Worm (Caenorhabditis elegans) whole organism, L1 larva: ENCODE results near the gene F13H8.11.

Experiments used
- C04F5.9 ChIP-seq: sonication (generic microtip); optimal IDR thresholded peaks from 2 replicates; lab custom pipeline; 2016; ENCODE audit warnings: missing genetic modification characterization, missing compliant biosample characterization
- C34B4.2 ChIP-seq: sonication (generic microtip); optimal IDR thresholded peaks from 2 replicates; lab custom pipeline; 2017; ENCODE audit warnings: mild to moderate bottlenecking, missing genetic modification characterization, missing compliant biosample characterization
- F16B12.6 ChIP-seq: fragments of 150-350 bp; optimal IDR thresholded peaks from 2 replicates; lab custom pipeline; 2014; ENCODE audit warnings: missing biosample characterization, missing genetic modification characterization
- aha-1 ChIP-seq: fragments of 150-350 bp; optimal IDR thresholded peaks from 2 replicates; lab custom pipeline; 2014; ENCODE audit warnings: missing biosample characterization, missing genetic modification characterization
- alr-1 ChIP-seq: fragments of 200-800 bp; sonication (Bioruptor generic); optimal IDR thresholded peaks from 2 replicates; lab custom pipeline; 2018; ENCODE audit warnings: borderline replicate concordance, mild to moderate bottlenecking, missing genetic modification characterization, missing compliant biosample characterization
- ama-1 ChIP-seq: fragments of 150-350 bp; optimal IDR thresholded peaks from 2 replicates; lab custom pipeline; 2014
- blmp-1 ChIP-seq: fragments of 150-350 bp; optimal IDR thresholded peaks from 2 replicates; lab custom pipeline; 2014; ENCODE audit warnings: missing biosample characterization, missing genetic modification characterization
- ceh-82 ChIP-seq, 3 experiments: fragments of 150-350 bp in 1 of 3; sonication (generic microtip) in 2 of 3; optimal IDR thresholded peaks; 2 replicates each; lab custom pipeline; 2014 to 2017; ENCODE audit warnings: missing biosample characterization in 3 of 3, missing genetic modification characterization in 3 of 3
- dpl-1 ChIP-seq, 3 experiments: fragments of 150-350 bp in 2 of 3; sonication (generic microtip) in 1 of 3; optimal IDR thresholded peaks; 2 replicates each; lab custom pipeline; 2014 to 2017; ENCODE audit warnings: missing biosample characterization in 3 of 3, missing genetic modification characterization in 3 of 3, missing genetic modification reagents in 3 of 3
- dsc-1 ChIP-seq: sonication (generic microtip); optimal IDR thresholded peaks from 2 replicates; lab custom pipeline; 2016; ENCODE audit warnings: mild to moderate bottlenecking, missing genetic modification characterization, missing compliant biosample characterization
- efl-1 ChIP-seq, 4 experiments: fragments of 150-350 bp; optimal IDR thresholded peaks in 3 of 4; peaks in 1 of 4; 1 replicate in 1 of 4; 2 replicates in 3 of 4; lab custom pipeline; 2014; ENCODE audit warnings: missing biosample characterization in 2 of 4, missing genetic modification characterization in 2 of 4, missing genetic modification reagents in 2 of 4
- egl-13 ChIP-seq: sonication (generic microtip); optimal IDR thresholded peaks from 2 replicates; lab custom pipeline; 2016; ENCODE audit warnings: missing genotype, missing genetic modification reagents, missing genetic modification characterization, missing compliant biosample characterization
- elt-2 ChIP-seq: sonication (generic microtip); optimal IDR thresholded peaks from 2 replicates; lab custom pipeline; 2016; ENCODE audit warnings: missing genetic modification characterization, mild to moderate bottlenecking, inconsistent platforms, missing compliant biosample characterization, missing genetic modification reagents
- elt-3 ChIP-seq, 6 experiments: fragments of 150-350 bp in 1 of 6; sonication (generic microtip); optimal IDR thresholded peaks; 2 replicates each; lab custom pipeline; 2017 to 2018; ENCODE audit warnings: missing biosample characterization in 6 of 6, missing genetic modification characterization in 6 of 6, inconsistent platforms in 1 of 6
- fkh-8 ChIP-seq: sonication (generic microtip); optimal IDR thresholded peaks from 2 replicates; lab custom pipeline; 2016; ENCODE audit warnings: mild to moderate bottlenecking, missing genetic modification characterization, missing compliant biosample characterization
- hlh-17 ChIP-seq: fragments of 200-800 bp; sonication (Bioruptor generic); optimal IDR thresholded peaks from 2 replicates; lab custom pipeline; 2018; ENCODE audit warnings: missing genetic modification characterization, mild to moderate bottlenecking, missing compliant biosample characterization, moderate library complexity, borderline replicate concordance
- hlh-4 ChIP-seq: sonication (generic microtip); optimal IDR thresholded peaks from 2 replicates; lab custom pipeline; 2016; ENCODE audit warnings: mild to moderate bottlenecking, missing genetic modification characterization, missing compliant biosample characterization
- jun-1 ChIP-seq: fragments of 150-350 bp; optimal IDR thresholded peaks from 2 replicates; lab custom pipeline; 2014; ENCODE audit warnings: missing biosample characterization, missing genetic modification reagents, missing genetic modification characterization
- lin-14 ChIP-seq: fragments of 200-800 bp; sonication (Bioruptor generic); optimal IDR thresholded peaks from 2 replicates; lab custom pipeline; 2018; ENCODE audit warnings: mild to moderate bottlenecking, missing genetic modification characterization, moderate library complexity, missing compliant biosample characterization
- lin-15B ChIP-seq: fragments of 150-350 bp; sonication (generic microtip); optimal IDR thresholded peaks from 3 replicates; lab custom pipeline; 2014; ENCODE audit warnings: missing biosample characterization, missing genetic modification characterization
- lin-35 ChIP-seq, 2 experiments: fragments of 150-350 bp; optimal IDR thresholded peaks; 2 replicates each; lab custom pipeline; 2014; ENCODE audit warnings: missing biosample characterization in 2 of 2, missing genetic modification characterization in 2 of 2, missing genetic modification reagents in 2 of 2
- lsy-2 ChIP-seq, 2 experiments: fragments of 150-350 bp; optimal IDR thresholded peaks; 2 replicates each; lab custom pipeline; 2014; ENCODE audit warnings: missing biosample characterization in 2 of 2, missing genetic modification characterization in 2 of 2
- mab-9 ChIP-seq: fragments of 200-800 bp; sonication (Bioruptor generic); IDR thresholded peaks from 2 replicates; pipeline ENCODE4 v1.3.6; 2022; ENCODE audit warnings: missing genetic modification reagents, missing genetic modification characterization, missing compliant biosample characterization
- mdl-1 ChIP-seq, 2 experiments: fragments of 150-350 bp; optimal IDR thresholded peaks; 2 replicates each; lab custom pipeline; 2014 to 2017; ENCODE audit warnings: missing biosample characterization in 2 of 2, missing genetic modification characterization in 2 of 2, inconsistent platforms in 1 of 2
- mep-1 ChIP-seq: fragments of 150-350 bp; optimal IDR thresholded peaks from 2 replicates; lab custom pipeline; 2014; ENCODE audit warnings: missing biosample characterization, missing genetic modification characterization
- nhr-11 ChIP-seq: fragments of 150-350 bp; optimal IDR thresholded peaks from 2 replicates; lab custom pipeline; 2014; ENCODE audit warnings: missing biosample characterization, missing genetic modification characterization
- nhr-12 ChIP-seq: sonication (generic microtip); optimal IDR thresholded peaks from 2 replicates; lab custom pipeline; 2017; ENCODE audit warnings: missing biosample characterization, missing genetic modification characterization
- nhr-19 ChIP-seq: fragments of 200-800 bp; sonication (Bioruptor generic); conservative IDR thresholded peaks from 2 replicates; pipeline ENCODE4 v1.3.6; 2022; ENCODE audit warnings: missing genetic modification characterization, missing compliant biosample characterization
- nhr-20 ChIP-seq: sonication (generic microtip); optimal IDR thresholded peaks from 2 replicates; lab custom pipeline; 2016; ENCODE audit warnings: mild to moderate bottlenecking, missing genetic modification characterization, missing compliant biosample characterization
- nhr-71 ChIP-seq: sonication (generic microtip); optimal IDR thresholded peaks from 2 replicates; lab custom pipeline; 2016; ENCODE audit warnings: mild to moderate bottlenecking, missing genetic modification characterization, moderate library complexity, missing compliant biosample characterization
- nhr-76 ChIP-seq: sonication (generic microtip); optimal IDR thresholded peaks from 2 replicates; lab custom pipeline; 2017; ENCODE audit warnings: missing biosample characterization, missing genetic modification characterization
- pag-3 ChIP-seq: sonication (generic microtip); optimal IDR thresholded peaks from 2 replicates; lab custom pipeline; 2017; ENCODE audit warnings: missing genetic modification characterization, mild to moderate bottlenecking, missing compliant biosample characterization, antibody characterized with exemption, borderline replicate concordance; ENCODE audit not compliant: insufficient read depth
- pax-3 ChIP-seq: fragments of 200-800 bp; sonication (Bioruptor generic); optimal IDR thresholded peaks from 2 replicates; lab custom pipeline; 2018; ENCODE audit warnings: mild to moderate bottlenecking, missing genetic modification characterization, moderate library complexity, missing compliant biosample characterization
- pqm-1 ChIP-seq: sonication (generic microtip); optimal IDR thresholded peaks from 3 replicates; lab custom pipeline; 2017; ENCODE audit warnings: missing biosample characterization, missing genetic modification characterization
- rnt-1 ChIP-seq: sonication (generic microtip); optimal IDR thresholded peaks from 2 replicates; lab custom pipeline; 2016; ENCODE audit warnings: mild to moderate bottlenecking, missing genetic modification characterization, moderate library complexity, missing compliant biosample characterization
- snpc-4 ChIP-seq: fragments of 150-350 bp; optimal IDR thresholded peaks from 2 replicates; lab custom pipeline; 2014; ENCODE audit warnings: missing biosample characterization, missing genetic modification characterization
- snu-23 ChIP-seq: sonication (generic microtip); optimal IDR thresholded peaks from 2 replicates; lab custom pipeline; 2016; ENCODE audit warnings: missing genetic modification characterization, missing compliant biosample characterization
- sup-37 ChIP-seq: fragments of 200-800 bp; sonication (Bioruptor generic); optimal IDR thresholded peaks from 2 replicates; lab custom pipeline; 2018; ENCODE audit warnings: mild to moderate bottlenecking, missing genetic modification characterization, missing compliant biosample characterization
- swsn-7 ChIP-seq: sonication (generic microtip); optimal IDR thresholded peaks from 2 replicates; lab custom pipeline; 2016; ENCODE audit warnings: missing genetic modification characterization, missing compliant biosample characterization
- unc-86 ChIP-seq: sonication (generic microtip); optimal IDR thresholded peaks from 2 replicates; lab custom pipeline; 2016; ENCODE audit warnings: missing genetic modification characterization, missing compliant biosample characterization
- unc-98 ChIP-seq: fragments of 200-800 bp; sonication (Bioruptor generic); IDR thresholded peaks from 2 replicates; pipeline ENCODE4 v1.3.6; 2022; ENCODE audit warnings: missing genetic modification characterization, missing compliant biosample characterization
- ztf-4 ChIP-seq: fragments of 150-350 bp; optimal IDR thresholded peaks from 2 replicates; lab custom pipeline; 2014; ENCODE audit warnings: missing biosample characterization, missing genetic modification characterization

Gene F13H8.11

ce11 chrII:6259867-6260266 lies at the start of gene F13H8.11:
Gene F13H8.11 (minus strand): TSS chrII:6260021.
- TF ChIP-seq aha-1: no peak
- no peak for TF ChIP-seq nhr-20
- TF ChIP-seq swsn-7 (tag; lab: Kevin White, UChicago): no peak
- TF ChIP-seq pax-3 (tag; lab: Kevin White, UChicago): no peak
- TF ChIP-seq elt-2 (tag; lab: Kevin White, UChicago): peak; percentile 29
- TF ChIP-seq ceh-82 (tag; optimal IDR thresholded peaks at IDR 0.05; lab: Kevin White, UChicago): no peak
- TF ChIP-seq unc-86 (tag; lab: Kevin White, UChicago): no peak
- TF ChIP-seq lin-35 (GFP tag; optimal IDR thresholded peaks at IDR 0.05; lab: Kevin White, UChicago): peak in 1 of 2 experiments; percentile 8
- TF ChIP-seq lin-15B (tag; lab: Kevin White, UChicago): no peak
- TF ChIP-seq fkh-8 (tag; lab: Kevin White, UChicago): no peak
- TF ChIP-seq rnt-1 (tag; lab: Kevin White, UChicago): no peak

- TF ChIP-seq C04F5.9 (tag; lab: Kevin White, UChicago) (no peak), hlh-17 (GFP tag; lab: Kevin White, UChicago) (no peak), ztf-4 (no peak), lin-14 (no peak), sup-37 (GFP tag; lab: Kevin White, UChicago) (no peak), pag-3 (tag; lab: Kevin White, UChicago) (no peak), fkh-8 (tag; lab: Kevin White, UChicago) (no peak), ama-1 (lab: Kevin White, UChicago) (no peak), swsn-7 (tag; lab: Kevin White, UChicago) (no peak), mdl-1 (tag; optimal IDR thresholded peaks at IDR 0.05; lab: Kevin White, UChicago) (no peak)
Observed at ce11 chrII:6309198-6309597, 49.4 kb upstream of the F13H8.11 start, which contains the start of gene glb-10. Gene glb-10 (minus strand): TSS chrII:6309298.

ce11 chrII:6306125-6306524 lies 46.3 kb upstream of the F13H8.11 start, which contains the start of gene C29F5.8:
Gene C29F5.8 (plus strand): TSS chrII:6306425.
- TF ChIP-seq snu-23 (GFP tag; lab: Kevin White, UChicago) (no peak), dpl-1 (GFP tag; optimal IDR thresholded peaks at IDR 0.05; lab: Kevin White, UChicago) (no peak), alr-1 (no peak), lin-35 (GFP tag; optimal IDR thresholded peaks at IDR 0.05; lab: Kevin White, UChicago) (no peak), C34B4.2 (no peak), ceh-82 (tag; optimal IDR thresholded peaks at IDR 0.05; lab: Kevin White, UChicago) (no peak), elt-3 (tag; optimal IDR thresholded peaks at IDR 0.05; lab: Kevin White, UChicago) (no peak), snpc-4 (tag; lab: Kevin White, UChicago) (no peak), mab-9 (no peak), hlh-4 (tag; lab: Kevin White, UChicago) (no peak), egl-13 (tag; lab: Kevin White, UChicago) (no peak), ama-1 (lab: Kevin White, UChicago) (no peak), mdl-1 (tag; optimal IDR thresholded peaks at IDR 0.05; lab: Kevin White, UChicago) (no peak), ztf-4 (no peak)

ce11 chrII:6303209-6303740 lies 43.5 kb upstream of the F13H8.11 start, which contains the start of gene C29F5.1:
Gene C29F5.1 (plus strand): TSS chrII:6303525.
- TF ChIP-seq nhr-76 (tag; lab: Kevin White, UChicago) (no peak), nhr-19 (GFP tag; lab: Robert Waterston, UW) (no peak), F16B12.6 (tag; lab: Kevin White, UChicago) (no peak), blmp-1 (tag; lab: Kevin White, UChicago) (no peak), unc-98 (GFP tag; lab: Robert Waterston, UW) (no peak), nhr-12 (tag; lab: Kevin White, UChicago) (no peak), jun-1 (tag; lab: Kevin White, UChicago) (no peak), pqm-1 (tag; lab: Kevin White, UChicago) (no peak), mdl-1 (tag; optimal IDR thresholded peaks at IDR 0.05; lab: Kevin White, UChicago) (peak in 1 of 2 experiments; percentile 0), dsc-1 (peak; percentile 34), lin-14 (peak; percentile 89), nhr-71 (tag; lab: Kevin White, UChicago) (peak; percentile 43), nhr-11 (tag; lab: Kevin White, UChicago) (no peak), lsy-2 (tag; optimal IDR thresholded peaks at IDR 0.05; lab: Kevin White, UChicago) (peak in 1 of 2 experiments; percentile 2), rnt-1 (tag; lab: Kevin White, UChicago) (peak; percentile 50), pag-3 (tag; lab: Kevin White, UChicago) (peak; percentile 11), efl-1 (optimal IDR thresholded peaks at IDR 0.05; lab: Kevin White, UChicago) (no peak), efl-1 (GFP tag; optimal IDR thresholded peaks at IDR 0.05 in 1 of 2; lab: Kevin White, UChicago) (peak in 1 of 2 experiments; percentile 92), snu-23 (GFP tag; lab: Kevin White, UChicago) (peak; percentile 20), mep-1 (tag; lab: Kevin White, UChicago) (no peak)
